Worm (Caenorhabditis elegans): Measurements from ENCODE around the gene algn-6.

The algn-6 gene

DNA sequence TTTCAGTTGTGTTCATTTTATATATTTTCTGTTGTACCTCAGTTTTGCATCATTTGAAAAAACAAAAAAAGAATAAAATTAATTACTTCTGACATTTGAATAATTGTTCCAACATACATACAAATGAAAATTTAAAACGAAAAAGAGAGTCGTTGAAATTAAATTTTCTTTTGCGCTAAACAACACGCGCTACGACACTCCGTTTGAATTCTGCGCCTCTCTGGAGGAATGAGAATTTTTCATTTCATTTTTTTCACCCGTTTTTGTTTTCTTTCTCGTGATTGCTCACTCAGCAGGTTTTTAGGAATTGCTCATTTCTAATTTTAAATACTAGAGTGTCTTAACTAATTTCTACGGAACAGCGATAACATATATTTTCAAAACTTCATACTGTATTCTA is 2.0 kb downstream of the algn-6 start:
- TF ChIP-seq ceh-14 (tag; optimal IDR thresholded peaks at IDR 0.05), result no peak
- TF ChIP-seq unc-42 (tag; optimal IDR thresholded peaks at IDR 0.05), result peak; percentile 80

DNA sequence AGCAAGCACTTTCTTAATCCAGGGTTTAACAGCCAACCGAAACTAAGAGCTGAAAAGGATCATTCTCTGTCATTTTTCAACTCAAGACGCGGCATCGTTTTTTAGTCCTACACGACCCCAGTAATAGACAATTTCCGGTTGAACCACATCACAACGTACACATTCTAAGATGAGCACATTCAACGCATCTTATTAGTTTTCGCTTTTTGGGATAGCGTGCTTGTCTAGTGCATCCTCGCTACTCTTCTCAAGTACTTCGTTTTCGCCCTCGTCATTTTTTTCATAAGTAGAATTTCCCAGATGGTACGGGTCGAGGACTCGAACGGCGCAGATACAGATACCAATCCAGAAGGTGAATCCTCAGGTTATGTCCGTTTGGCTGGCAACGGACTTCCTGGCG is 2.7 kb downstream of the algn-6 start, which contains the start of gene T05H10.1:
TSS of gene T05H10.1 (plus strand) at position 301 of the 400 bp plus-strand sequence.
- TF ChIP-seq K09A11.1 (tag; optimal IDR thresholded peaks at IDR 0.05; ENCODE audit: insufficient read depth), result no peak
- TF ChIP-seq pha-4 (tag; optimal IDR thresholded peaks at IDR 0.05), result no peak
- no peak for TF ChIP-seq ets-4 (tag; optimal IDR thresholded peaks at IDR 0.05)
- no peak for TF ChIP-seq ceh-14 (tag; optimal IDR thresholded peaks at IDR 0.05)
- no peak for TF ChIP-seq zip-5 (tag; optimal IDR thresholded peaks at IDR 0.05)
- no peak for TF ChIP-seq tbx-7 (tag; optimal IDR thresholded peaks at IDR 0.05)
- no peak for TF ChIP-seq hlh-30 (tag; optimal IDR thresholded peaks at IDR 0.05; ENCODE audit: insufficient read depth)
- TF ChIP-seq pqm-1 (tag; optimal IDR thresholded peaks at IDR 0.05), result no peak
- no peak for TF ChIP-seq sox-2 (GFP tag; IDR thresholded peaks at IDR 0.05)

DNA sequence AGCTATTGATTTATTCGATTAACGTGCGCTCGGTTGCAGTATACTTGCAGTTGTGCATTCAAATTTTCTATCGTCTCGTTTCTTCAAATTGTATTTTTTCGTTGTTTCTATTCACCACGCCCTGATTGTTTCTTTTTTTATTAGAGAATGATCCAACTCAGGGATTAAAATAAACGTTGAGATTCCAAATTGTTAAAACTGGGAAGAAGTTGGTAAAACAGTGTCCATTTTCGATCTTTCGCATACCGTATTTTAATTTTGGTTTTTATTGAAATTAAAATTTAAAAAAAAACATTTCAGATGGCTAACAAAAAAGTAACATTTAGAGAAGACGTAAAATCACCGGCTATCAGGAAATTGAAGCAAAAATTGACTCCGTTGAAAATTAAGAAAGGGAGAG is 7.7 kb downstream of the algn-6 start, which contains the start of gene apn-1:
TSS of gene apn-1 (plus strand) at position 301 of the 400 bp plus-strand sequence.
- TF ChIP-seq ets-4 (tag; optimal IDR thresholded peaks at IDR 0.05) (no peak), lim-6 (tag; optimal IDR thresholded peaks at IDR 0.05) (no peak), hlh-15 (tag; optimal IDR thresholded peaks at IDR 0.05) (no peak), nhr-11 (tag; optimal IDR thresholded peaks at IDR 0.05) (no peak)

DNA sequence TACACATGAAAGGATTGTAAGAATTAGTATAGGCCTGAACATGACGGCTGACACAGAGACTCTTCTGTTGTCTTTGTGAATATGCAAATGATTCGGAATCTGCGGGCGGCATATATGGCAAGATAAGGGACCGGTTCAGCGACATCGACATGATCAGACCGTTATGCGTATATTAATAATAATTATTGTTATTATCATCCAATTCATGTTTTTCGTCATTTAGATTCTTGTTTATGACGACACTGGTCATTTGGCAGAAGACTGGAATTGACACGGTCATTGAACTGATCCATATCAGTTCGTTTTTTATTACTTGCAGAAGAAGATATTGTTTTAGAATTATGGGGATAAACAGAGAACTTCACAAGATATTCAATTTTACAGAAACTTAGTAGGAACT is 10.9 kb downstream of the algn-6 start, which contains the start of gene mtre-1:
TSS of gene mtre-1 (minus strand) at position 101 of the 400 bp plus-strand sequence.
- no peak for TF ChIP-seq ceh-9 (tag; optimal IDR thresholded peaks at IDR 0.05)
- TF ChIP-seq C08G9.2 (tag; optimal IDR thresholded peaks at IDR 0.05), result no peak
- no peak for TF ChIP-seq odd-2 (tag; optimal IDR thresholded peaks at IDR 0.05)
- no peak for TF ChIP-seq K02D7.2 (tag; optimal IDR thresholded peaks at IDR 0.05)
- TF ChIP-seq ceh-48 (tag; optimal IDR thresholded peaks at IDR 0.05), result no peak
- no peak for TF ChIP-seq pha-4 (tag; optimal IDR thresholded peaks at IDR 0.05)
- TF ChIP-seq hlh-30 (tag; optimal IDR thresholded peaks at IDR 0.05; ENCODE audit: insufficient read depth), result no peak
- TF ChIP-seq ztf-16 (tag; optimal IDR thresholded peaks at IDR 0.05), result no peak
- TF ChIP-seq C38D4.7 (GFP tag; optimal IDR thresholded peaks at IDR 0.05), result no peak

DNA sequence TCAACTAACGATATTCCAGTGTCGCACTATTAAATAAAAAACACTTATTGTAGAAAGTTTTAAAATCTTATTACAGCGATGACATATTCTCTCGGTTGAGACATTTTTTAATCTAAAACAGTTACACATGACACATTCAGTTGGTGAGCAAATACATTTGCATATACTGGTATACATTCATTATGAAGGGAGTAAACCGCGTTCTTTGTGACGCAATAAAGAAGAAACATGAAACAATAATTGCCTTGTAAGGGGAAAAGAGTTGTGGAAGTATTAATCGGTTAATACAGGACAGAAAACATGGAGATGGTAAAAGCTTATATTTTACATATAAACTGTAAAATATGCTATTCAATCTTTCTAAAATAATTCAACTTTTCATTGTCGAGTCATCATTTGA is 11.7 kb downstream of the algn-6 start:
- no peak for TF ChIP-seq unc-55 (GFP tag; optimal IDR thresholded peaks at IDR 0.05)
- TF ChIP-seq hlh-15 (tag; optimal IDR thresholded peaks at IDR 0.05), result no peak
- no peak for TF ChIP-seq C08G9.2 (tag; optimal IDR thresholded peaks at IDR 0.05)
- TF ChIP-seq sox-4 (tag; optimal IDR thresholded peaks at IDR 0.05), result no peak
- TF ChIP-seq hlh-8 (tag; optimal IDR thresholded peaks at IDR 0.05), result no peak
- TF ChIP-seq odd-2 (tag; optimal IDR thresholded peaks at IDR 0.05), result no peak
- TF ChIP-seq ama-1 (optimal IDR thresholded peaks at IDR 0.05), result no peak
- no peak for TF ChIP-seq zip-5 (tag; optimal IDR thresholded peaks at IDR 0.05)
- TF ChIP-seq che-1 (tag; optimal IDR thresholded peaks at IDR 0.05), result no peak
- TF ChIP-seq npax-4 (tag; optimal IDR thresholded peaks at IDR 0.05), result no peak
- TF ChIP-seq ceh-48 (tag; optimal IDR thresholded peaks at IDR 0.05), result no peak
- no peak for TF ChIP-seq unc-3 (GFP tag; conservative IDR thresholded peaks at IDR 0.05)
- TF ChIP-seq unc-3 (tag; optimal IDR thresholded peaks at IDR 0.05), result no peak
- no peak for TF ChIP-seq fkh-6 (tag; optimal IDR thresholded peaks at IDR 0.05)
- no peak for TF ChIP-seq tbx-7 (tag; optimal IDR thresholded peaks at IDR 0.05)
- TF ChIP-seq ceh-18 (tag; optimal IDR thresholded peaks at IDR 0.05), result no peak
- TF ChIP-seq Y22D7AL.16 (tag; optimal IDR thresholded peaks at IDR 0.05), result no peak
- TF ChIP-seq sdc-2 (tag; optimal IDR thresholded peaks at IDR 0.05), result no peak

DNA sequence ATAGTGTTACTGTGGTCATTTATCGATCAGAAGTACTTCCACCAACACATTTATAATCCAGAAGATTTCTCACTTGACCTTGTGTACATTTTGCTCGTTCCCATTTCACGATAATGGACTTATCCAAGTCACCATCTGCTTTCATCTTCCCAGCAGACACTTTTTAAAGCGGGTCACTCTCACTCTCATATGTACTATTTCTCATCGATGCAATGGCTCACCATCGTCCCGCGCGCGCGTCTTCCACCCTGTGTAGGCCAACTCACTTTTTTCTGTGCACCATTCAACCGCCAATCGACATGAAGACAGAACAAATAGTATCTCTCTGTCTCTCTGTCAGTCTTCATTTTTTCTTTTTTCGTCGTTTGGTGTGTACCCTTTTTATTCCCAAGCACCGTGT is 12.6 kb downstream of the algn-6 start:
- TF ChIP-seq nfya-1 (tag; optimal IDR thresholded peaks at IDR 0.05) (no peak), pha-2 (tag; optimal IDR thresholded peaks at IDR 0.05) (no peak), npax-4 (tag; optimal IDR thresholded peaks at IDR 0.05) (no peak), sdc-2 (tag; optimal IDR thresholded peaks at IDR 0.05) (no peak), Y22D7AL.16 (tag; optimal IDR thresholded peaks at IDR 0.05) (no peak), pat-9 (tag; optimal IDR thresholded peaks at IDR 0.05) (no peak), unc-3 (GFP tag; conservative IDR thresholded peaks at IDR 0.05) (no peak), unc-3 (tag; optimal IDR thresholded peaks at IDR 0.05) (no peak), unc-55 (GFP tag; optimal IDR thresholded peaks at IDR 0.05) (no peak), hlh-13 (GFP tag; optimal IDR thresholded peaks at IDR 0.05) (no peak), fkh-10 (GFP tag; optimal IDR thresholded peaks at IDR 0.05) (no peak), ceh-22 (tag; optimal IDR thresholded peaks at IDR 0.05) (no peak), nhr-11 (tag; optimal IDR thresholded peaks at IDR 0.05) (no peak), ref-2 (tag; optimal IDR thresholded peaks at IDR 0.05) (no peak), C08G9.2 (tag; optimal IDR thresholded peaks at IDR 0.05) (no peak), T23F11.4 (GFP tag; optimal IDR thresholded peaks at IDR 0.05) (no peak), pqm-1 (tag; optimal IDR thresholded peaks at IDR 0.05) (no peak), lim-6 (tag; optimal IDR thresholded peaks at IDR 0.05) (no peak)

All from whole organism, late embryonic.